Worm (Caenorhabditis elegans) whole organism, early embryonic: ENCODE data around the gene C17B7.3.

ENCODE experiments used
- B0310.2 ChIP-seq: sonication (generic microtip); optimal IDR thresholded peaks from 2 replicates; lab custom pipeline; 2016; ENCODE audit warnings: mild to moderate bottlenecking, missing genetic modification characterization, missing compliant biosample characterization
- F13C5.2 ChIP-seq: sonication (generic microtip); optimal IDR thresholded peaks from 2 replicates; lab custom pipeline; 2017; ENCODE audit warnings: mild to moderate bottlenecking, missing genetic modification characterization, inconsistent platforms, missing compliant biosample characterization
- ama-1 ChIP-seq: fragments of 150-350 bp; optimal IDR thresholded peaks from 2 replicates; lab custom pipeline; 2014
- ceh-13 ChIP-seq: fragments of 200-800 bp; sonication (Bioruptor generic); optimal IDR thresholded peaks from 2 replicates; lab custom pipeline; 2018; ENCODE audit warnings: mild to moderate bottlenecking, missing genetic modification characterization, missing compliant biosample characterization
- ceh-36 ChIP-seq: sonication (generic microtip); optimal IDR thresholded peaks from 2 replicates; lab custom pipeline; 2016; ENCODE audit warnings: missing genetic modification characterization, inconsistent platforms, missing compliant biosample characterization
- hmg-4 ChIP-seq: fragments of 200-800 bp; sonication (Bioruptor generic); optimal IDR thresholded peaks from 2 replicates; lab custom pipeline; 2018; ENCODE audit warnings: mild to moderate bottlenecking, missing genetic modification characterization, missing compliant biosample characterization
- scrt-1 ChIP-seq: fragments of 200-800 bp; sonication (Bioruptor generic); IDR thresholded peaks from 2 replicates; pipeline ENCODE4 v1.3.6; 2022; ENCODE audit warnings: missing genetic modification characterization, missing compliant biosample characterization
- tbx-11 ChIP-seq: fragments of 200-800 bp; sonication (Bioruptor generic); IDR thresholded peaks from 2 replicates; pipeline ENCODE4 v1.3.6; 2022; ENCODE audit warnings: missing genetic modification characterization, missing compliant biosample characterization

ce11 chrV:3391005-3391404 lies 48.4 kb downstream of the C17B7.3 start:
- TF ChIP-seq ama-1 (lab: Kevin White, UChicago) (no peak), B0310.2 (tag; lab: Kevin White, UChicago) (no peak), F13C5.2 (tag; lab: Kevin White, UChicago) (no peak), scrt-1 (no peak), ceh-36 (tag; lab: Kevin White, UChicago) (no peak), hmg-4 (GFP tag; lab: Kevin White, UChicago) (no peak), ceh-13 (GFP tag; lab: Kevin White, UChicago) (no peak), tbx-11 (GFP tag; lab: Robert Waterston, UW) (no peak)
